Fruit fly (Drosophila melanogaster): ENCODE measurements around the gene CG12105.

Gene CG12105

dm6 chr3L:1591692-1592371 lies 23.8 kb downstream of the CG12105 start (continued):
- TF ChIP-seq odd (GFP tag; optimal IDR thresholded peaks at IDR 0.05) (no peak), HmgZ (tag; optimal IDR thresholded peaks at IDR 0.05) (peak; percentile 79), CG42726 (GFP tag; IDR thresholded peaks at IDR 0.05; ENCODE audit: partially characterized antibody) (no peak), Ssrp (tag; optimal IDR thresholded peaks at IDR 0.05) (no peak), esg (GFP tag; conservative IDR thresholded peaks at IDR 0.05) (no peak), CG32772 (GFP tag; IDR thresholded peaks at IDR 0.05) (no peak), salm (tag; optimal IDR thresholded peaks at IDR 0.05) (peak; percentile 27), CG15073 (GFP tag; optimal IDR thresholded peaks at IDR 0.05) (no peak), mam (GFP tag; optimal IDR thresholded peaks at IDR 0.05) (peak; percentile 62), Ets97D (GFP tag; optimal IDR thresholded peaks at IDR 0.05) (peak; percentile 21), scrt (GFP tag; optimal IDR thresholded peaks at IDR 0.05) (no peak), ftz-f1 (GFP tag; optimal IDR thresholded peaks at IDR 0.05) (peak; percentile 32), Rx (GFP tag; IDR thresholded peaks at IDR 0.05) (no peak), Nf-YC (tag; optimal IDR thresholded peaks at IDR 0.05) (no peak), Lim3 (GFP tag; IDR thresholded peaks at IDR 0.05) (no peak), CG3838 (GFP tag; optimal IDR thresholded peaks at IDR 0.05) (peak; percentile 10), CG7745 (tag; optimal IDR thresholded peaks at IDR 0.05) (no peak), CG12659 (GFP tag; optimal IDR thresholded peaks at IDR 0.05) (peak; percentile 80), mld (GFP tag; IDR thresholded peaks at IDR 0.05; ENCODE audit: partially characterized antibody) (no peak), CG6765 (GFP tag; optimal IDR thresholded peaks at IDR 0.05) (peak; percentile 91), CG32532 (GFP tag; IDR thresholded peaks at IDR 0.05) (peak; percentile 48; the same call in 1 of the 2 replicates), CG7963 (GFP tag; IDR thresholded peaks at IDR 0.05; ENCODE audit: partially characterized antibody) (no peak), CG16779 (GFP tag; IDR thresholded peaks at IDR 0.05) (0 out of 2 replicates have a peak, but pooled peaks have one; percentile 34), unpg (GFP tag; optimal IDR thresholded peaks at IDR 0.05) (peak; percentile 65), Lpt (GFP tag; optimal IDR thresholded peaks at IDR 0.05) (no peak), CG6254 (GFP tag; optimal IDR thresholded peaks at IDR 0.05) (no peak), trh (GFP tag; optimal IDR thresholded peaks at IDR 0.05) (no peak), CG30431 (GFP tag; optimal IDR thresholded peaks at IDR 0.05) (no peak), CG7839 (tag; optimal IDR thresholded peaks at IDR 0.05) (no peak), BtbVII (GFP tag; optimal IDR thresholded peaks at IDR 0.05) (peak; percentile 96), al (GFP tag; IDR thresholded peaks at IDR 0.05) (0 out of 2 replicates have a peak, but pooled peaks have one; percentile 16), sd (tag; optimal IDR thresholded peaks at IDR 0.05) (no peak), CG16863 (GFP tag; optimal IDR thresholded peaks at IDR 0.05) (no peak), Dp (GFP tag; optimal IDR thresholded peaks at IDR 0.05) (no peak), CG12155 (GFP tag; optimal IDR thresholded peaks at IDR 0.05) (peak; percentile 46), Atf6 (GFP tag; IDR thresholded peaks at IDR 0.05) (peak; percentile 92), CG1792 (GFP tag; optimal IDR thresholded peaks at IDR 0.05) (peak; percentile 78), CG11456 (GFP tag; IDR thresholded peaks at IDR 0.05) (peak; percentile 76), CG4820 (GFP tag; optimal IDR thresholded peaks at IDR 0.05) (no peak), CG18764 (GFP tag; optimal IDR thresholded peaks at IDR 0.05) (no peak), CG10267 (tag; optimal IDR thresholded peaks at IDR 0.05) (no peak), Doc3 (GFP tag; IDR thresholded peaks at IDR 0.05; ENCODE audit: partially characterized antibody) (no peak), bcd (GFP tag; optimal IDR thresholded peaks at IDR 0.05) (peak; percentile 58), CG1529 (GFP tag; optimal IDR thresholded peaks at IDR 0.05) (peak; percentile 6), cad (GFP tag; optimal IDR thresholded peaks at IDR 0.05) (no peak), lilli (GFP tag; optimal IDR thresholded peaks at IDR 0.05) (peak; percentile 49), Fer2 (tag; optimal IDR thresholded peaks at IDR 0.05) (peak; percentile 84), hkb (optimal IDR thresholded peaks at IDR 0.05) (no peak), hkb (GFP tag; IDR thresholded peaks at IDR 0.05) (peak; percentile 80), CG9215 (GFP tag; IDR thresholded peaks at IDR 0.05) (no peak), Six4 (GFP tag; optimal IDR thresholded peaks at IDR 0.05) (peak; percentile 26)
